Fruit fly (Drosophila melanogaster) whole organism, embryonic: ENCODE measurements around the gene Rpn1.

Experiments
- Asciz ChIP-seq: fragments of 200-800 bp; sonication (Bioruptor generic); optimal IDR thresholded peaks from 2 replicates; lab custom pipeline; 2017; ENCODE audit warnings: missing biosample characterization, mild to moderate bottlenecking, missing genetic modification characterization, missing genetic modification reagents
- Atf-2 ChIP-seq: fragments of 200-800 bp; sonication (Bioruptor generic); optimal IDR thresholded peaks from 2 replicates; lab custom pipeline; 2016; ENCODE audit warnings: missing biosample characterization, missing genetic modification characterization
- Awh ChIP-seq: fragments of 200-800 bp; sonication (Bioruptor generic); IDR thresholded peaks from 2 replicates; pipeline ENCODE4, ENCODE4 v1.3.6; 2022; ENCODE audit warnings: missing biosample characterization, missing genetic modification characterization
- CG10209 ChIP-seq: fragments of 200-800 bp; sonication (Bioruptor generic); optimal IDR thresholded peaks from 3 replicates; lab custom pipeline; 2017; ENCODE audit warnings: missing biosample characterization, mild to moderate bottlenecking, missing genetic modification characterization, missing genetic modification reagents
- CG11398 ChIP-seq: fragments of 200-800 bp; sonication (Bioruptor generic); optimal IDR thresholded peaks from 2 replicates; lab custom pipeline; 2016; ENCODE audit warnings: missing biosample characterization, missing genetic modification characterization
- CG12769 ChIP-seq: fragments of 200-800 bp; sonication (Bioruptor generic); optimal IDR thresholded peaks from 2 replicates; lab custom pipeline; 2019; ENCODE audit warnings: missing biosample characterization, mild to moderate bottlenecking, missing genetic modification characterization, moderate library complexity
- CG13894 ChIP-seq: fragments of 200-800 bp; sonication (Bioruptor generic); optimal IDR thresholded peaks from 3 replicates; lab custom pipeline; 2018; ENCODE audit warnings: missing biosample characterization, mild to moderate bottlenecking, missing genetic modification characterization, moderate library complexity
- CG15269 ChIP-seq: fragments of 200-800 bp; sonication (Bioruptor generic); optimal IDR thresholded peaks from 2 replicates; lab custom pipeline; 2018; ENCODE audit warnings: missing biosample characterization, mild to moderate bottlenecking, missing genetic modification characterization, moderate library complexity
- CG17361 ChIP-seq: fragments of 200-800 bp; sonication (Bioruptor generic); IDR thresholded peaks from 3 replicates; pipeline ENCODE4 v1.3.6; 2022; ENCODE audit warnings: missing biosample characterization, missing genetic modification characterization
- CG18262 ChIP-seq: fragments of 200-800 bp; optimal IDR thresholded peaks from 3 replicates; lab custom pipeline; 2019; ENCODE audit warnings: missing biosample characterization, mild to moderate bottlenecking, missing genetic modification characterization, moderate library complexity
- CG1832 ChIP-seq: fragments of 200-800 bp; sonication (Bioruptor generic); optimal IDR thresholded peaks from 2 replicates; lab custom pipeline; 2017; ENCODE audit warnings: missing biosample characterization, mild to moderate bottlenecking, missing genetic modification characterization, inconsistent platforms
- CG32532 ChIP-seq: fragments of 200-800 bp; sonication (Bioruptor generic); IDR thresholded peaks from 2 replicates; pipeline ENCODE4 v1.3.6; 2022; ENCODE audit warnings: missing biosample characterization, missing genetic modification characterization
- CG32767 ChIP-seq: fragments of 200-800 bp; sonication (Bioruptor generic); IDR thresholded peaks from 2 replicates; pipeline ENCODE4 v1.3.6; 2022; ENCODE audit warnings: missing biosample characterization, missing genetic modification characterization
- CG33557 ChIP-seq: fragments of 200-800 bp; sonication (Bioruptor generic); optimal IDR thresholded peaks from 2 replicates; lab custom pipeline; 2019; ENCODE audit warnings: missing biosample characterization, mild to moderate bottlenecking, missing genetic modification characterization, moderate library complexity
- CG6791 ChIP-seq: fragments of 200-800 bp; sonication (Bioruptor generic); IDR thresholded peaks from 3 replicates; pipeline ENCODE4 v1.3.6; 2022; ENCODE audit warnings: missing biosample characterization, missing genetic modification characterization; ENCODE audit not compliant: partially characterized antibody
- CG6813 ChIP-seq: fragments of 200-800 bp; sonication (Bioruptor generic); optimal IDR thresholded peaks from 2 replicates; lab custom pipeline; 2017; ENCODE audit warnings: missing biosample characterization, missing genetic modification characterization, mild to moderate bottlenecking, moderate library complexity, missing genetic modification reagents
- CG7357 ChIP-seq: fragments of 200-800 bp; sonication (Bioruptor generic); IDR thresholded peaks from 3 replicates; pipeline ENCODE4 v1.3.6; 2022; ENCODE audit warnings: missing biosample characterization, missing genetic modification characterization
- CG7372 ChIP-seq: fragments of 200-800 bp; sonication (Bioruptor generic); IDR thresholded peaks from 2 replicates; pipeline ENCODE4 v1.3.6; 2022; ENCODE audit warnings: missing biosample characterization, missing genetic modification characterization
- CG7839 ChIP-seq: fragments of 200-800 bp; sonication (Bioruptor generic); optimal IDR thresholded peaks from 3 replicates; lab custom pipeline; 2018; ENCODE audit warnings: missing biosample characterization, mild to moderate bottlenecking, missing genetic modification characterization, moderate library complexity
- CG9932 ChIP-seq: fragments of 200-800 bp; sonication (Bioruptor generic); IDR thresholded peaks from 2 replicates; pipeline ENCODE4 v1.3.6; 2022; ENCODE audit warnings: missing biosample characterization, missing genetic modification characterization
- Dll ChIP-seq: fragments of 200-800 bp; sonication (Bioruptor generic); IDR thresholded peaks from 4 replicates; pipeline ENCODE4 v1.3.6; 2022; ENCODE audit warnings: missing biosample characterization, missing genetic modification characterization; ENCODE audit not compliant: partially characterized antibody
- Drgx ChIP-seq: fragments of 200-800 bp; sonication (Bioruptor generic); IDR thresholded peaks from 2 replicates; pipeline ENCODE4 v1.3.6; 2022; ENCODE audit warnings: missing biosample characterization, missing genetic modification characterization
- E2f2 ChIP-seq: fragments of 200-800 bp; sonication (Bioruptor generic); IDR thresholded peaks from 2 replicates; pipeline ENCODE4 v1.3.6; 2022; ENCODE audit warnings: missing biosample characterization, missing genetic modification characterization
- Eip74EF ChIP-seq, 2 experiments: fragments of 200-800 bp in 1 of 2; fragments of >200 bp in 1 of 2; sonication (Bioruptor generic) in 1 of 2; optimal IDR thresholded peaks; 2 replicates each; lab custom pipeline; 2017 to 2019; ENCODE audit warnings: missing biosample characterization in 2 of 2, missing genetic modification characterization in 2 of 2, mild to moderate bottlenecking in 1 of 2, moderate library complexity in 1 of 2
- GATAe ChIP-seq: fragments of 200-800 bp; sonication (Bioruptor generic); conservative IDR thresholded peaks from 2 replicates; pipeline ENCODE4 v1.3.6; 2022; ENCODE audit warnings: missing biosample characterization, missing genetic modification characterization
- HmgD ChIP-seq: fragments of 200-800 bp; sonication (Bioruptor generic); optimal IDR thresholded peaks from 3 replicates; lab custom pipeline; 2016; ENCODE audit warnings: missing biosample characterization, missing genetic modification characterization
- Med ChIP-seq: fragments of 200-800 bp; sonication (Bioruptor generic); peaks from one replicate; lab custom pipeline; 2016; ENCODE audit warnings: missing biosample characterization, missing genetic modification characterization, mild to moderate bottlenecking, inconsistent platforms, moderate library complexity
- Oaz ChIP-seq: fragments of 200-800 bp; sonication (Bioruptor generic); IDR thresholded peaks from 2 replicates; pipeline ENCODE4 v1.3.6; 2022; ENCODE audit warnings: missing biosample characterization, missing genetic modification characterization
- PHDP ChIP-seq: fragments of 200-800 bp; sonication (Bioruptor generic); optimal IDR thresholded peaks from 3 replicates; lab custom pipeline; 2018; ENCODE audit warnings: missing biosample characterization, mild to moderate bottlenecking, missing genetic modification characterization, moderate library complexity
- Side ChIP-seq: fragments of 200-800 bp; sonication (Bioruptor generic); optimal IDR thresholded peaks from 2 replicates; lab custom pipeline; 2016; ENCODE audit warnings: missing biosample characterization, missing genetic modification characterization
- Six4 ChIP-seq: fragments of 200-800 bp; sonication (Bioruptor generic); optimal IDR thresholded peaks from 2 replicates; lab custom pipeline; 2016; ENCODE audit warnings: missing biosample characterization, missing genetic modification characterization
- Sox102F ChIP-seq: fragments of 200-800 bp; sonication (Bioruptor generic); optimal IDR thresholded peaks from 2 replicates; lab custom pipeline; 2018; ENCODE audit warnings: missing biosample characterization, mild to moderate bottlenecking, missing genetic modification characterization, moderate library complexity
- Sry-β ChIP-seq: fragments of 200-800 bp; sonication (Bioruptor generic); optimal IDR thresholded peaks from 2 replicates; lab custom pipeline; 2018; ENCODE audit warnings: missing biosample characterization, mild to moderate bottlenecking, missing genetic modification characterization, moderate library complexity
- chn ChIP-seq: fragments of 200-800 bp; sonication (Bioruptor generic); optimal IDR thresholded peaks from 2 replicates; lab custom pipeline; 2016; ENCODE audit warnings: missing biosample characterization, missing genetic modification characterization
- dmrt11E ChIP-seq: fragments of 200-800 bp; sonication (Bioruptor generic); optimal IDR thresholded peaks from 3 replicates; lab custom pipeline; 2018; ENCODE audit warnings: missing biosample characterization, mild to moderate bottlenecking, missing genetic modification characterization, moderate library complexity
- gcm2 ChIP-seq: fragments of 200-800 bp; sonication (Bioruptor generic); optimal IDR thresholded peaks from 2 replicates; lab custom pipeline; 2016; ENCODE audit warnings: missing biosample characterization, missing genetic modification characterization
- ham ChIP-seq: fragments of 200-800 bp; sonication (Bioruptor generic); IDR thresholded peaks from 2 replicates; pipeline ENCODE4 v1.3.6; 2022; ENCODE audit warnings: missing biosample characterization, missing genetic modification characterization
- hth ChIP-seq: fragments of >200 bp; optimal IDR thresholded peaks from 2 replicates; lab custom pipeline; 2017; ENCODE audit warnings: inconsistent platforms
- lmd ChIP-seq: fragments of 200-800 bp; sonication (Bioruptor generic); IDR thresholded peaks from 2 replicates; pipeline ENCODE4 v1.3.6; 2022; ENCODE audit warnings: missing biosample characterization, missing genetic modification characterization
- luna ChIP-seq: fragments of 200-800 bp; sonication (Bioruptor generic); optimal IDR thresholded peaks from 2 replicates; lab custom pipeline; 2016; ENCODE audit warnings: missing biosample characterization, missing genetic modification characterization
- nerfin-1 ChIP-seq: fragments of 200-800 bp; sonication (Bioruptor generic); optimal IDR thresholded peaks from 3 replicates; lab custom pipeline; 2019; ENCODE audit warnings: missing biosample characterization, mild to moderate bottlenecking, missing genetic modification characterization, moderate library complexity
- nom ChIP-seq: fragments of 200-800 bp; sonication (Bioruptor generic); optimal IDR thresholded peaks from 2 replicates; lab custom pipeline; 2017; ENCODE audit warnings: missing biosample characterization, missing genetic modification characterization, mild to moderate bottlenecking, moderate library complexity, missing genetic modification reagents
- row ChIP-seq: fragments of 200-800 bp; sonication (Bioruptor generic); IDR thresholded peaks from 3 replicates; pipeline ENCODE4 v1.3.6; 2022; ENCODE audit warnings: missing biosample characterization, missing genetic modification characterization
- sens ChIP-seq: fragments of 200-800 bp; sonication (Bioruptor generic); peaks from one replicate; lab custom pipeline; 2016; ENCODE audit warnings: missing biosample characterization, missing genetic modification characterization
- seq ChIP-seq: fragments of 200-800 bp; sonication (Bioruptor generic); IDR thresholded peaks from 2 replicates; pipeline ENCODE4 v1.3.6; 2022; ENCODE audit warnings: missing biosample characterization, missing genetic modification characterization
- sima ChIP-seq: fragments of 200-800 bp; sonication (Bioruptor generic); optimal IDR thresholded peaks from 2 replicates; lab custom pipeline; 2016; ENCODE audit warnings: missing biosample characterization, missing genetic modification characterization
- so ChIP-seq: fragments of 200-800 bp; sonication (Bioruptor generic); IDR thresholded peaks from 3 replicates; pipeline ENCODE4 v1.3.6; 2022; ENCODE audit warnings: missing biosample characterization, missing genetic modification characterization
- tio ChIP-seq: fragments of 200-800 bp; sonication (Bioruptor generic); optimal IDR thresholded peaks from 2 replicates; lab custom pipeline; 2017; ENCODE audit warnings: missing biosample characterization, missing genetic modification characterization, inconsistent platforms
- tx ChIP-seq: fragments of 200-800 bp; sonication (Bioruptor generic); optimal IDR thresholded peaks from 2 replicates; lab custom pipeline; 2016; ENCODE audit warnings: missing biosample characterization, missing genetic modification characterization
- yki ChIP-seq: fragments of >200 bp; optimal IDR thresholded peaks from 3 replicates; lab custom pipeline; 2018

Rpn1 gene

DNA sequence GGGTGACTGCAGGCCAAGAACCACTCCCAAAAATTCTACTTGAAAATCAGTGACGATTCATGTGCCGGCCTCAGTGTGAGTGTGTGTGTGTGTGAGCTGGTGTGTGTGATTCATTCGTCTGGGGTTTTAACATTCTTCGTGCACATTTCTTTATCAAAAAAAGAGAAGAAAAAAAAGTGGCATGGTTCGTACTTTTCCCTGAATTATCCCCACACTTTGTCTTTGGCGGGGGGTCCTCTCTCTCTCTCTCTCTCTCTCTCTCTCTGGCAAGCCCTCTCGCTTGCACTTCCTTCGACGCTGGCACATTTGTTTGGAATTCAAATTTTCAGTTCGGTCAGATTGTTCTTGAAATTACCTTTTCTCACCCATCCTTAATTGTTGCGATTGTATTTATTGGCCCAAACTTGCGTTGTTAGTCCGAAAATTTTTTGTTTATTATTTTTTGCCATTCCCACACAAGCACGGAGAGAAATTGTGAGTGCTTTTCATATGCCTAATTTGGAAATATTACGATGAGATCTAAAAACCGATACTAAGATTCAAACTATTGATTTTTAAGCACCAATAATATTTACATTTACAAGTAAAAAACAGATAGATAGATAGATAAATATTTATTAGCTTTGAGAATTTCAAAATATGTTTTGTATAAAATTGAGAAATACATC lies 14.3 kb downstream of the Rpn1 start (continued):
- peak; percentile 40 for TF ChIP-seq CG10209
- TF ChIP-seq Six4: no peak
- no peak for TF ChIP-seq Atf-2 (GFP tag; lab: Kevin White, UChicago)
- TF ChIP-seq E2f2 (GFP tag; lab: Robert Waterston, UW): 0 out of 2 replicates have a peak, but pooled peaks have one; percentile 6
- TF ChIP-seq hth (lab: Kevin White, UChicago): no peak
- TF ChIP-seq GATAe (GFP tag; lab: Robert Waterston, UW): no peak
- TF ChIP-seq dmrt11E (tag; lab: Kevin White, UChicago): no peak
- TF ChIP-seq CG7839 (tag; lab: Kevin White, UChicago): peak; percentile 32
- peak; percentile 43 for TF ChIP-seq Sox102F (GFP tag; lab: Kevin White, UChicago)
- 0 out of 2 replicates have a peak, but pooled peaks have one; percentile 31 for TF ChIP-seq CG32532 (GFP tag; lab: Robert Waterston, UW)
- TF ChIP-seq CG12769 (tag; lab: Kevin White, UChicago): peak; percentile 58
- no peak for TF ChIP-seq Sry-β (GFP tag; lab: Kevin White, UChicago)
- peak; percentile 32 for TF ChIP-seq PHDP
- peak; percentile 13 for TF ChIP-seq CG6813 (GFP tag; lab: Kevin White, UChicago)
- peak; percentile 39; the same call in 1 of the 3 replicates for TF ChIP-seq CG17361 (GFP tag; lab: Robert Waterston, UW)
- no peak for TF ChIP-seq lmd (GFP tag; lab: Robert Waterston, UW)
- TF ChIP-seq nom (GFP tag; lab: Kevin White, UChicago): no peak
- no peak for TF ChIP-seq HmgD
- TF ChIP-seq tio (GFP tag; lab: Kevin White, UChicago): peak; percentile 8
- TF ChIP-seq CG6791 (GFP tag; lab: Robert Waterston, UW): no peak
- no peak for TF ChIP-seq Awh (GFP tag; lab: Robert Waterston, UW)
- TF ChIP-seq Dll (GFP tag; lab: Robert Waterston, UW): no peak
- peak; percentile 9; the same call in 1 of the 2 replicates for TF ChIP-seq CG32767 (GFP tag; lab: Robert Waterston, UW)
- no peak for TF ChIP-seq so (GFP tag; lab: Robert Waterston, UW)
- TF ChIP-seq chn (GFP tag; lab: Kevin White, UChicago): no peak
- TF ChIP-seq CG11398 (GFP tag; lab: Kevin White, UChicago): no peak
- TF ChIP-seq CG13894 (tag; lab: Kevin White, UChicago): no peak
- TF ChIP-seq tx (GFP tag; lab: Kevin White, UChicago): no peak
- no peak for TF ChIP-seq ham
- TF ChIP-seq Med (GFP tag; lab: Kevin White, UChicago): peak; percentile 59
- no peak for TF ChIP-seq Side (GFP tag; lab: Kevin White, UChicago)
- peak; percentile 84 for TF ChIP-seq sens (GFP tag; lab: Kevin White, UChicago)
- no peak for TF ChIP-seq gcm2
- peak; percentile 44 for TF ChIP-seq CG15269 (tag; lab: Kevin White, UChicago)
- no peak for TF ChIP-seq luna (GFP tag; lab: Kevin White, UChicago)
- no peak for TF ChIP-seq nerfin-1 (tag; lab: Kevin White, UChicago)
- TF ChIP-seq CG9932 (GFP tag; lab: Robert Waterston, UW): peak; percentile 36; the same call in 1 of the 2 replicates
- no peak for TF ChIP-seq CG7372 (GFP tag; lab: Robert Waterston, UW)
- peak in 1 of 2 experiments; percentile 16 for TF ChIP-seq Eip74EF (GFP tag; optimal IDR thresholded peaks at IDR 0.05; lab: Kevin White, UChicago)
- peak; percentile 10 for TF ChIP-seq CG18262 (tag; lab: Kevin White, UChicago)
- TF ChIP-seq yki (lab: Kevin White, UChicago): no peak
- no peak for TF ChIP-seq Oaz (GFP tag; lab: Robert Waterston, UW)
- no peak for TF ChIP-seq Asciz (GFP tag; lab: Kevin White, UChicago)
- peak; percentile 16 for TF ChIP-seq CG33557 (GFP tag; lab: Kevin White, UChicago)
- peak; percentile 39 for TF ChIP-seq row (GFP tag; lab: Robert Waterston, UW)
- peak; percentile 88 for TF ChIP-seq CG1832 (GFP tag; lab: Kevin White, UChicago)
- TF ChIP-seq seq (GFP tag; lab: Robert Waterston, UW): 0 out of 2 replicates have a peak, but pooled peaks have one; percentile 7
- no peak for TF ChIP-seq sima (GFP tag; lab: Kevin White, UChicago)
- TF ChIP-seq Drgx (GFP tag; lab: Robert Waterston, UW): peak; percentile 45; the same call in 1 of the 2 replicates
- TF ChIP-seq CG7357 (GFP tag; lab: Robert Waterston, UW): no peak
